Worm (Caenorhabditis elegans): ENCODE data around the gene sfrp-1.

ce11 chrIV:6391566-6391965, 10.7 kb downstream of the sfrp-1 start:
- TF ChIP-seq ztf-11 (tag; optimal IDR thresholded peaks at IDR 0.05) (no peak), nhr-237 (tag; optimal IDR thresholded peaks at IDR 0.05) (no peak), elt-3 (tag; optimal IDR thresholded peaks at IDR 0.05) (no peak)

Data from whole organism, mixed stage, embryonic.